Fruit fly (Drosophila melanogaster) whole organism, embryonic: ENCODE measurements around the gene Gsc.

Experiments used
- Ada2b ChIP-seq: fragments of 200-800 bp; sonication (Bioruptor generic); IDR thresholded peaks from 2 replicates; pipeline ENCODE4 v1.3.6; 2022; ENCODE audit warnings: missing biosample characterization, missing genetic modification characterization
- CG10366 ChIP-seq: fragments of 200-800 bp; sonication (Bioruptor generic); IDR thresholded peaks from 2 replicates; pipeline ENCODE4 v1.3.6; 2022; ENCODE audit warnings: missing biosample characterization, missing genetic modification characterization
- CG10462 ChIP-seq: fragments of 200-800 bp; sonication (Bioruptor generic); optimal IDR thresholded peaks from 2 replicates; lab custom pipeline; 2016; ENCODE audit warnings: missing biosample characterization, missing genetic modification characterization
- CG11560 ChIP-seq: fragments of 200-800 bp; sonication (Bioruptor generic); IDR thresholded peaks from 3 replicates; pipeline ENCODE4 v1.3.6; 2022; ENCODE audit warnings: missing biosample characterization, missing genetic modification characterization
- CG12236 ChIP-seq: fragments of 200-800 bp; sonication (Bioruptor generic); optimal IDR thresholded peaks from 2 replicates; lab custom pipeline; 2016; ENCODE audit warnings: missing biosample characterization, missing genetic modification characterization
- CG12299 ChIP-seq: fragments of 200-800 bp; sonication (Bioruptor generic); optimal IDR thresholded peaks from 2 replicates; lab custom pipeline; 2018; ENCODE audit warnings: missing biosample characterization, mild to moderate bottlenecking, missing genetic modification characterization
- CG14014 ChIP-seq: fragments of 200-800 bp; sonication (Bioruptor generic); IDR thresholded peaks from 2 replicates; pipeline ENCODE4 v1.3.6; 2022; ENCODE audit warnings: missing biosample characterization, missing genetic modification characterization
- CG14965 ChIP-seq: fragments of 200-800 bp; sonication (Bioruptor generic); optimal IDR thresholded peaks from 2 replicates; lab custom pipeline; 2016; ENCODE audit warnings: missing biosample characterization, missing genetic modification characterization, borderline replicate concordance
- CG18476 ChIP-seq: fragments of 200-800 bp; sonication (Bioruptor generic); optimal IDR thresholded peaks from 2 replicates; lab custom pipeline; 2016; ENCODE audit warnings: missing biosample characterization, mild to moderate bottlenecking, missing genetic modification characterization
- CG2120 ChIP-seq: fragments of 200-800 bp; sonication (Bioruptor generic); optimal IDR thresholded peaks from 3 replicates; lab custom pipeline; 2016; ENCODE audit warnings: missing biosample characterization, missing genetic modification characterization
- CG2202 ChIP-seq: fragments of 200-800 bp; sonication (Bioruptor generic); optimal IDR thresholded peaks from 2 replicates; lab custom pipeline; 2018; ENCODE audit warnings: missing biosample characterization, mild to moderate bottlenecking, missing genetic modification characterization
- CG4328 ChIP-seq: fragments of 200-800 bp; sonication (Bioruptor generic); optimal IDR thresholded peaks from 3 replicates; lab custom pipeline; 2017; ENCODE audit warnings: missing biosample characterization, missing genetic modification reagents, missing genetic modification characterization
- CG4404 ChIP-seq: fragments of 200-800 bp; sonication (Bioruptor generic); IDR thresholded peaks from 2 replicates; pipeline ENCODE4 v1.3.6; 2022; ENCODE audit warnings: missing biosample characterization, missing genetic modification characterization
- CG6654 ChIP-seq: fragments of 200-800 bp; sonication (Bioruptor generic); optimal IDR thresholded peaks from 2 replicates; lab custom pipeline; 2017; ENCODE audit warnings: missing biosample characterization, mild to moderate bottlenecking, missing genetic modification characterization
- CG8281 ChIP-seq: fragments of 200-800 bp; sonication (Bioruptor generic); optimal IDR thresholded peaks from 2 replicates; lab custom pipeline; 2018; ENCODE audit warnings: missing biosample characterization, mild to moderate bottlenecking, missing genetic modification characterization, moderate library complexity
- Camta ChIP-seq: fragments of 200-800 bp; sonication (Bioruptor generic); optimal IDR thresholded peaks from 2 replicates; lab custom pipeline; 2016; ENCODE audit warnings: missing biosample characterization, missing genetic modification characterization
- Dll ChIP-seq: fragments of 200-800 bp; sonication (Bioruptor generic); IDR thresholded peaks from 4 replicates; pipeline ENCODE4 v1.3.6; 2022; ENCODE audit warnings: missing biosample characterization, missing genetic modification characterization; ENCODE audit not compliant: partially characterized antibody
- Ets97D ChIP-seq: fragments of 200-800 bp; sonication (Bioruptor generic); optimal IDR thresholded peaks from 3 replicates; lab custom pipeline; 2016; ENCODE audit warnings: missing biosample characterization, missing genetic modification characterization
- Gsc ChIP-seq: fragments of 200-800 bp; sonication (Bioruptor generic); IDR thresholded peaks from 2 replicates; pipeline ENCODE4 v1.3.6; 2022; ENCODE audit warnings: missing biosample characterization, missing genetic modification characterization
- HHEX ChIP-seq: fragments of 200-800 bp; sonication (Bioruptor generic); optimal IDR thresholded peaks from 3 replicates; lab custom pipeline; 2017; ENCODE audit warnings: missing biosample characterization, mild to moderate bottlenecking, missing genetic modification characterization, missing genetic modification reagents
- Hey ChIP-seq: fragments of 200-800 bp; sonication (Bioruptor generic); optimal IDR thresholded peaks from 3 replicates; lab custom pipeline; 2018; ENCODE audit warnings: missing biosample characterization, mild to moderate bottlenecking, missing genetic modification characterization
- Hr51 ChIP-seq, 2 experiments: fragments of 200-800 bp; sonication (Bioruptor generic); optimal IDR thresholded peaks; 2 replicates in 1 of 2; 3 replicates in 1 of 2; lab custom pipeline; 2016 to 2018; ENCODE audit warnings: missing biosample characterization in 2 of 2, missing genetic modification characterization in 2 of 2, mild to moderate bottlenecking in 1 of 2, moderate library complexity in 1 of 2
- Hsf ChIP-seq: fragments of 200-800 bp; sonication (Bioruptor generic); optimal IDR thresholded peaks from 3 replicates; lab custom pipeline; 2016; ENCODE audit warnings: missing biosample characterization, missing genetic modification characterization
- Lpt ChIP-seq: fragments of >200 bp; optimal IDR thresholded peaks from 2 replicates; lab custom pipeline; 2018; ENCODE audit warnings: missing biosample characterization, missing genetic modification characterization
- Myb ChIP-seq: fragments of 200-800 bp; sonication (Bioruptor generic); optimal IDR thresholded peaks from 2 replicates; lab custom pipeline; 2016; ENCODE audit warnings: missing biosample characterization, missing genetic modification characterization
- Nf-YB ChIP-seq: fragments of 200-800 bp; sonication (Bioruptor generic); optimal IDR thresholded peaks from 3 replicates; lab custom pipeline; 2019; ENCODE audit warnings: missing biosample characterization, mild to moderate bottlenecking, missing genetic modification characterization, moderate library complexity
- NfI ChIP-seq: fragments of 200-800 bp; sonication (Bioruptor generic); optimal IDR thresholded peaks from 3 replicates; lab custom pipeline; 2018; ENCODE audit warnings: missing biosample characterization, mild to moderate bottlenecking, missing genetic modification characterization, moderate library complexity
- Optix ChIP-seq: fragments of 200-800 bp; sonication (Bioruptor generic); IDR thresholded peaks from 3 replicates; pipeline ENCODE4 v1.3.6; 2022; ENCODE audit warnings: missing biosample characterization, missing genetic modification characterization
- TFAM ChIP-seq: fragments of 200-800 bp; sonication (Bioruptor generic); optimal IDR thresholded peaks from 2 replicates; lab custom pipeline; 2017; ENCODE audit warnings: missing biosample characterization, missing genetic modification characterization, inconsistent platforms
- Trl ChIP-seq, 3 experiments: fragments of >200 bp in 2 of 3; fragments of 200-800 bp in 1 of 3; sonication (Bioruptor generic) in 1 of 3; optimal IDR thresholded peaks; 2 replicates in 1 of 3; 3 replicates in 2 of 3; lab custom pipeline; 2016 to 2017; ENCODE audit warnings: missing biosample characterization in 1 of 3, missing genetic modification characterization in 1 of 3
- Vsx1 ChIP-seq: fragments of 200-800 bp; sonication (Bioruptor generic); optimal IDR thresholded peaks from 2 replicates; lab custom pipeline; 2017; ENCODE audit warnings: missing biosample characterization, mild to moderate bottlenecking, missing genetic modification characterization, missing genetic modification reagents
- YL-1 ChIP-seq: fragments of 200-800 bp; sonication (Bioruptor generic); optimal IDR thresholded peaks from 3 replicates; lab custom pipeline; 2017; ENCODE audit warnings: missing biosample characterization, mild to moderate bottlenecking, missing genetic modification characterization
- bab2 ChIP-seq: fragments of 200-800 bp; sonication (Bioruptor generic); optimal IDR thresholded peaks from 2 replicates; lab custom pipeline; 2016; ENCODE audit warnings: missing biosample characterization, missing genetic modification characterization
- bsh ChIP-seq, 2 experiments: fragments of 200-800 bp; sonication (Bioruptor generic); optimal IDR thresholded peaks; 2 replicates each; lab custom pipeline; 2017 to 2018; ENCODE audit warnings: mild to moderate bottlenecking in 2 of 2, missing biosample characterization in 2 of 2, missing genetic modification characterization in 2 of 2, moderate library complexity in 1 of 2
- caup ChIP-seq: fragments of 200-800 bp; sonication (Bioruptor generic); optimal IDR thresholded peaks from 3 replicates; lab custom pipeline; 2017; ENCODE audit warnings: missing biosample characterization, mild to moderate bottlenecking, missing genetic modification characterization, moderate library complexity; ENCODE audit not compliant: severe bottlenecking
- da ChIP-seq: fragments of 200-800 bp; sonication (Bioruptor generic); optimal IDR thresholded peaks from 2 replicates; lab custom pipeline; 2016; ENCODE audit warnings: missing biosample characterization, missing genetic modification characterization
- dm ChIP-seq: fragments of 200-800 bp; sonication (Bioruptor generic); optimal IDR thresholded peaks from 3 replicates; lab custom pipeline; 2016; ENCODE audit warnings: missing biosample characterization, missing genetic modification characterization
- ewg ChIP-seq: fragments of 200-800 bp; sonication (Bioruptor generic); optimal IDR thresholded peaks from 3 replicates; lab custom pipeline; 2017; ENCODE audit warnings: mild to moderate bottlenecking, missing biosample characterization, missing genetic modification reagents, missing genetic modification characterization
- exex ChIP-seq: fragments of 200-800 bp; sonication (Bioruptor generic); optimal IDR thresholded peaks from 4 replicates; lab custom pipeline; 2018; ENCODE audit warnings: missing biosample characterization, mild to moderate bottlenecking, missing genetic modification characterization, moderate library complexity
- gce ChIP-seq: fragments of 200-800 bp; sonication (Bioruptor generic); IDR thresholded peaks from 3 replicates; pipeline ENCODE4 v1.3.6; 2022; ENCODE audit warnings: missing biosample characterization, missing genetic modification characterization
- insv ChIP-seq, 2 experiments: fragments of 200-800 bp; sonication (Bioruptor generic); optimal IDR thresholded peaks; 3 replicates each; lab custom pipeline; 2016 to 2018; ENCODE audit warnings: missing biosample characterization in 2 of 2, missing genetic modification characterization in 2 of 2
- jing ChIP-seq: fragments of 200-800 bp; sonication (Bioruptor generic); optimal IDR thresholded peaks from 2 replicates; lab custom pipeline; 2018; ENCODE audit warnings: missing biosample characterization, mild to moderate bottlenecking, missing genetic modification characterization
- lab ChIP-seq: fragments of 200-800 bp; sonication (Bioruptor generic); optimal IDR thresholded peaks from 3 replicates; lab custom pipeline; 2017; ENCODE audit warnings: missing biosample characterization, missing genetic modification characterization, mild to moderate bottlenecking, moderate library complexity, missing genetic modification reagents
- lbe ChIP-seq: fragments of 200-800 bp; sonication (Bioruptor generic); optimal IDR thresholded peaks from 2 replicates; lab custom pipeline; 2016; ENCODE audit warnings: missing biosample characterization, mild to moderate bottlenecking, missing genetic modification characterization
- lilli ChIP-seq: fragments of 200-800 bp; sonication (Bioruptor generic); optimal IDR thresholded peaks from 3 replicates; lab custom pipeline; 2016; ENCODE audit warnings: missing biosample characterization, missing genetic modification characterization
- lmd ChIP-seq: fragments of 200-800 bp; sonication (Bioruptor generic); IDR thresholded peaks from 2 replicates; pipeline ENCODE4 v1.3.6; 2022; ENCODE audit warnings: missing biosample characterization, missing genetic modification characterization
- pnt ChIP-seq: fragments of 200-800 bp; sonication (Bioruptor generic); optimal IDR thresholded peaks from 3 replicates; lab custom pipeline; 2016; ENCODE audit warnings: missing biosample characterization, missing genetic modification characterization
- pum ChIP-seq: fragments of 200-800 bp; sonication (Bioruptor generic); optimal IDR thresholded peaks from 2 replicates; lab custom pipeline; 2016; ENCODE audit warnings: missing biosample characterization, missing genetic modification characterization
- sob ChIP-seq: fragments of 200-800 bp; sonication (Bioruptor generic); IDR thresholded peaks from 2 replicates; pipeline ENCODE4 v1.3.6; 2022; ENCODE audit warnings: missing biosample characterization, missing genetic modification characterization
- yki ChIP-seq: fragments of >200 bp; optimal IDR thresholded peaks from 3 replicates; lab custom pipeline; 2018
- z ChIP-seq: fragments of 200-800 bp; sonication (Bioruptor generic); IDR thresholded peaks from 3 replicates; pipeline ENCODE4 v1.3.6; 2022; ENCODE audit warnings: missing biosample characterization, missing genetic modification characterization

The Gsc gene

DNA sequence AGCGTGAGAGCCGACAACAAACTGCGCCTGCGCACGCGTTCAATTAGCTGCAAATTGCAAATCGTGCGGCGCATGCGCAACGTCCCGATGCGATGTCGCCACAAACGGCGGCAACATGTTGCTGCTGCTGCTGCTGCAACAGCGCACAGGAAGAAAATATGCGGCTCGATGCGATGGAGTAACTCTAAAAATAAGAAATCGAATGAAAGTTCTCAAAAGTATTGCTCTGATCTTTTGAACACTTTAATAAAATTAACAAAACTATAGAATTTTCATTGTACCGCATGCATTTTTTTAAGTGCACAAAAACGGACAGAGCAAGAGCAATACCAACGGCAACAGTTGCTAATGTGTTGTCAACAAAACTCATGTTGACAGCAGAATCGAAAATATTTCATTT is 11.7 kb upstream of the Gsc start (continued):
- no peak for TF ChIP-seq bab2 (GFP tag; lab: Kevin White, UChicago)
- TF ChIP-seq lilli (GFP tag; lab: Kevin White, UChicago) = no peak
- no peak for TF ChIP-seq Nf-YB (GFP tag; lab: Kevin White, UChicago)
- TF ChIP-seq sob (GFP tag; lab: Robert Waterston, UW) = no peak
- no peak for TF ChIP-seq CG11560 (tag; lab: Robert Waterston, UW)
- peak; percentile 26; the same call in 1 of the 2 replicates for TF ChIP-seq CG10366
- peak; percentile 41 for TF ChIP-seq Gsc (GFP tag; lab: Robert Waterston, UW)
- TF ChIP-seq Optix (GFP tag; lab: Robert Waterston, UW) = peak; percentile 56; the same call in 1 of the 3 replicates
- no peak for TF ChIP-seq dm (GFP tag; lab: Kevin White, UChicago)
- TF ChIP-seq Hsf (GFP tag; lab: Kevin White, UChicago) = peak; percentile 42
- no peak for TF ChIP-seq lab
- TF ChIP-seq pnt (GFP tag; lab: Kevin White, UChicago) = peak; percentile 10
- TF ChIP-seq CG8281 = no peak
- TF ChIP-seq CG2202 (tag; lab: Kevin White, UChicago) = peak; percentile 39
- TF ChIP-seq Vsx1 (GFP tag; lab: Kevin White, UChicago) = no peak
- no peak for TF ChIP-seq CG12299 (tag; lab: Kevin White, UChicago)
- TF ChIP-seq gce (GFP tag; lab: Robert Waterston, UW) = no peak
- no peak for TF ChIP-seq insv (GFP tag; optimal IDR thresholded peaks at IDR 0.05; lab: Kevin White, UChicago)
- TF ChIP-seq bsh (GFP tag; optimal IDR thresholded peaks at IDR 0.05; lab: Kevin White, UChicago) = peak; percentile 60 to 64
- no peak for TF ChIP-seq Ada2b (GFP tag; lab: Robert Waterston, UW)
- no peak for TF ChIP-seq CG4328 (GFP tag; lab: Kevin White, UChicago)
- TF ChIP-seq Trl (optimal IDR thresholded peaks at IDR 0.05; lab: Kevin White, UChicago) = no peak
- peak; percentile 13 for TF ChIP-seq Trl (GFP tag; optimal IDR thresholded peaks at IDR 0.05; lab: Kevin White, UChicago)
- TF ChIP-seq CG6654 (GFP tag; lab: Kevin White, UChicago) = no peak
- TF ChIP-seq CG14014 (GFP tag; lab: Robert Waterston, UW) = 0 out of 2 replicates have a peak, but pooled peaks have one; percentile 12
- TF ChIP-seq Lpt (GFP tag; lab: Kevin White, UChicago) = no peak
- no peak for TF ChIP-seq z (GFP tag; lab: Robert Waterston, UW)
- no peak for TF ChIP-seq Dll (GFP tag; lab: Robert Waterston, UW)
- no peak for TF ChIP-seq jing (GFP tag; lab: Kevin White, UChicago)
- no peak for TF ChIP-seq yki (lab: Kevin White, UChicago)
- no peak for TF ChIP-seq CG10462 (GFP tag; lab: Kevin White, UChicago)
- TF ChIP-seq lbe (GFP tag; lab: Kevin White, UChicago) = peak; percentile 38
- no peak for TF ChIP-seq Ets97D (GFP tag; lab: Kevin White, UChicago)
- TF ChIP-seq NfI (GFP tag; lab: Kevin White, UChicago) = no peak
- TF ChIP-seq CG2120 (GFP tag; lab: Kevin White, UChicago) = no peak
- TF ChIP-seq CG12236 (GFP tag; lab: Kevin White, UChicago) = peak; percentile 11
- no peak for TF ChIP-seq CG14965
- no peak for TF ChIP-seq da (GFP tag; lab: Kevin White, UChicago)
- TF ChIP-seq exex (tag; lab: Kevin White, UChicago) = no peak
- TF ChIP-seq HHEX (GFP tag; lab: Kevin White, UChicago) = no peak
- TF ChIP-seq CG4404 = peak; percentile 76
- TF ChIP-seq Hey (tag; lab: Kevin White, UChicago) = no peak
- no peak for TF ChIP-seq TFAM (GFP tag; lab: Kevin White, UChicago)
- TF ChIP-seq lmd = no peak; the same call in 1 of the 2 replicates
- TF ChIP-seq Myb (GFP tag; lab: Kevin White, UChicago) = no peak
- TF ChIP-seq Camta (GFP tag; lab: Kevin White, UChicago) = no peak
- TF ChIP-seq caup (GFP tag; lab: Kevin White, UChicago) = no peak
- peak; percentile 21 for TF ChIP-seq pum (GFP tag; lab: Kevin White, UChicago)
- no peak for TF ChIP-seq ewg
- no peak for TF ChIP-seq CG18476
- no peak for TF ChIP-seq Hr51 (GFP tag; optimal IDR thresholded peaks at IDR 0.05; lab: Kevin White, UChicago)
- TF ChIP-seq YL-1 = no peak
